Worm (Caenorhabditis elegans) whole organism, L1 larva: Measurements from ENCODE around the gene F44A2.3.

Experiments used
- C16A3.4 ChIP-seq: fragments of 150-350 bp; optimal IDR thresholded peaks from 2 replicates; lab custom pipeline; 2014; ENCODE audit warnings: missing biosample characterization, missing genetic modification characterization
- aly-2 ChIP-seq: fragments of 150-350 bp; optimal IDR thresholded peaks from 2 replicates; lab custom pipeline; 2014; ENCODE audit warnings: missing biosample characterization, missing genetic modification characterization
- ces-1 ChIP-seq: fragments of 150-350 bp; optimal IDR thresholded peaks from 2 replicates; lab custom pipeline; 2014; ENCODE audit warnings: missing biosample characterization, missing genetic modification reagents, missing genetic modification characterization
- jun-1 ChIP-seq: fragments of 150-350 bp; optimal IDR thresholded peaks from 2 replicates; lab custom pipeline; 2014; ENCODE audit warnings: missing biosample characterization, missing genetic modification reagents, missing genetic modification characterization
- lin-35 ChIP-seq, 2 experiments: fragments of 150-350 bp; optimal IDR thresholded peaks; 2 replicates each; lab custom pipeline; 2014; ENCODE audit warnings: missing biosample characterization in 2 of 2, missing genetic modification characterization in 2 of 2, missing genetic modification reagents in 2 of 2
- nhr-19 ChIP-seq: fragments of 200-800 bp; sonication (Bioruptor generic); conservative IDR thresholded peaks from 2 replicates; pipeline ENCODE4 v1.3.6; 2022; ENCODE audit warnings: missing genetic modification characterization, missing compliant biosample characterization
- nhr-84 ChIP-seq: sonication (generic microtip); optimal IDR thresholded peaks from 2 replicates; lab custom pipeline; 2017; ENCODE audit warnings: missing biosample characterization, missing genetic modification characterization
- pax-3 ChIP-seq: fragments of 200-800 bp; sonication (Bioruptor generic); optimal IDR thresholded peaks from 2 replicates; lab custom pipeline; 2018; ENCODE audit warnings: mild to moderate bottlenecking, missing genetic modification characterization, moderate library complexity, missing compliant biosample characterization
- snpc-4 ChIP-seq: fragments of 150-350 bp; optimal IDR thresholded peaks from 2 replicates; lab custom pipeline; 2014; ENCODE audit warnings: missing biosample characterization, missing genetic modification characterization
- unc-130 ChIP-seq: fragments of 150-350 bp; optimal IDR thresholded peaks from 2 replicates; lab custom pipeline; 2017; ENCODE audit warnings: missing biosample characterization, missing genetic modification characterization, inconsistent platforms
- vab-15 ChIP-seq: sonication (generic microtip); optimal IDR thresholded peaks from 2 replicates; lab custom pipeline; 2017; ENCODE audit warnings: missing genotype, mild to moderate bottlenecking, missing genetic modification characterization, missing compliant biosample characterization
- ztf-11 ChIP-seq, 2 experiments: sonication (generic microtip); optimal IDR thresholded peaks; 2 replicates each; lab custom pipeline; 2016 to 2017; ENCODE audit warnings: missing genetic modification characterization in 2 of 2, missing biosample characterization in 1 of 2, missing compliant biosample characterization in 1 of 2
- ztf-4 ChIP-seq: fragments of 150-350 bp; optimal IDR thresholded peaks from 2 replicates; lab custom pipeline; 2014; ENCODE audit warnings: missing biosample characterization, missing genetic modification characterization

- TF ChIP-seq vab-15 (tag; lab: Kevin White, UChicago) (no peak), ztf-4 (tag; lab: Kevin White, UChicago) (peak; percentile 6), lin-35 (GFP tag; optimal IDR thresholded peaks at IDR 0.05; lab: Kevin White, UChicago) (peak in 1 of 2 experiments; percentile 63), ztf-11 (tag; optimal IDR thresholded peaks at IDR 0.05; lab: Kevin White, UChicago) (peak in 1 of 2 experiments; percentile 29), ces-1 (GFP tag; lab: Kevin White, UChicago) (no peak), unc-130 (tag; lab: Kevin White, UChicago) (peak; percentile 9), pax-3 (tag; lab: Kevin White, UChicago) (no peak), nhr-19 (GFP tag; lab: Robert Waterston, UW) (peak; percentile 58), nhr-84 (tag; lab: Kevin White, UChicago) (no peak), aly-2 (tag; lab: Kevin White, UChicago) (no peak), C16A3.4 (peak; percentile 33), jun-1 (no peak), snpc-4 (tag; lab: Kevin White, UChicago) (no peak)
Measured at ce11 chrV:9318046-9318445, 12.8 kb downstream of the F44A2.3 start, which contains the start of gene kvs-3.
